Fruit fly (Drosophila melanogaster): ENCODE measurements around the gene Dcr-1.

The Dcr-1 gene

dm6 chr3R:22740930-22741329 lies at the start of gene Dcr-1, which contains the start of gene CG6985:
Gene Dcr-1, minus strand, starts transcription at chr3R:22741091.
Gene CG6985, plus strand, starts transcription at chr3R:22741150.
- TF ChIP-seq Met (GFP tag; optimal IDR thresholded peaks at IDR 0.05) (no peak), CG32006 (GFP tag; optimal IDR thresholded peaks at IDR 0.05) (no peak), Ets96B (tag; optimal IDR thresholded peaks at IDR 0.05) (no peak), CG8119 (GFP tag; IDR thresholded peaks at IDR 0.05) (no peak), Smox (GFP tag; optimal IDR thresholded peaks at IDR 0.05) (no peak), pdm3 (GFP tag; optimal IDR thresholded peaks at IDR 0.05) (no peak), Hr38 (GFP tag; optimal IDR thresholded peaks at IDR 0.05) (no peak), dsx (GFP tag; optimal IDR thresholded peaks at IDR 0.05; ENCODE audit: poor library complexity, severe bottlenecking) (no peak), CG6808 (GFP tag; optimal IDR thresholded peaks at IDR 0.05) (no peak)

dm6 chr3R:22789106-22789505 lies 48.2 kb upstream of the Dcr-1 start:
- TF ChIP-seq CG11902 (GFP tag; optimal IDR thresholded peaks at IDR 0.05): no peak
- TF ChIP-seq CG6792 (GFP tag; optimal IDR thresholded peaks at IDR 0.05): no peak
- TF ChIP-seq CG16779 (tag; optimal IDR thresholded peaks at IDR 0.05): no peak
- TF ChIP-seq Eip75B (GFP tag; optimal IDR thresholded peaks at IDR 0.05): no peak
- no peak for TF ChIP-seq acj6 (GFP tag; optimal IDR thresholded peaks at IDR 0.05)

- TF ChIP-seq CG3919 (GFP tag; optimal IDR thresholded peaks at IDR 0.05) (peak; percentile 79), Eip93F (GFP tag; optimal IDR thresholded peaks at IDR 0.05) (no peak), CG32006 (GFP tag; optimal IDR thresholded peaks at IDR 0.05) (no peak)
Observed at dm6 chr3R:22784674-22785316, 43.9 kb upstream of the Dcr-1 start.

dm6 chr3R:22781412-22781811 lies 40.5 kb upstream of the Dcr-1 start:
- TF ChIP-seq Sox14 (GFP tag; optimal IDR thresholded peaks at IDR 0.05) (peak; percentile 35), Blimp-1 (GFP tag; optimal IDR thresholded peaks at IDR 0.05) (no peak), CG6276 (GFP tag; optimal IDR thresholded peaks at IDR 0.05) (peak; percentile 54), topi (GFP tag; optimal IDR thresholded peaks at IDR 0.05) (peak; percentile 42), CG3919 (GFP tag; optimal IDR thresholded peaks at IDR 0.05) (peak; percentile 42), spab (GFP tag; optimal IDR thresholded peaks at IDR 0.05) (no peak), vri (GFP tag; optimal IDR thresholded peaks at IDR 0.05) (peak; percentile 63), CG11762 (GFP tag; optimal IDR thresholded peaks at IDR 0.05; ENCODE audit: insufficient read depth) (no peak), achi (GFP tag; optimal IDR thresholded peaks at IDR 0.05) (peak; percentile 32), Sox15 (GFP tag; optimal IDR thresholded peaks at IDR 0.05) (no peak), Smox (GFP tag; optimal IDR thresholded peaks at IDR 0.05) (peak; percentile 33), OdsH (GFP tag; optimal IDR thresholded peaks at IDR 0.05) (no peak), Ets21C (GFP tag; optimal IDR thresholded peaks at IDR 0.05) (no peak), CG11902 (GFP tag; optimal IDR thresholded peaks at IDR 0.05) (no peak), CG8319 (GFP tag; optimal IDR thresholded peaks at IDR 0.05) (no peak), dac (GFP tag; optimal IDR thresholded peaks at IDR 0.05) (no peak), Gug (GFP tag; IDR thresholded peaks at IDR 0.05) (peak; percentile 45; the same call in 1 of the 2 replicates), esn (GFP tag; optimal IDR thresholded peaks at IDR 0.05) (peak; percentile 48), Eip75B (GFP tag; optimal IDR thresholded peaks at IDR 0.05) (peak; percentile 6), eg (GFP tag; IDR thresholded peaks at IDR 0.05) (peak; percentile 78; the same call in 2 of the 3 replicates), CG7368 (GFP tag; optimal IDR thresholded peaks at IDR 0.05) (no peak), CG8632 (GFP tag; optimal IDR thresholded peaks at IDR 0.05) (no peak), Hr39 (GFP tag; optimal IDR thresholded peaks at IDR 0.05) (no peak), fd59A (GFP tag; optimal IDR thresholded peaks at IDR 0.05) (no peak), CG6808 (GFP tag; optimal IDR thresholded peaks at IDR 0.05) (no peak), Ets96B (tag; optimal IDR thresholded peaks at IDR 0.05) (peak; percentile 7), svp (GFP tag) (peak; percentile 87), acj6 (GFP tag; optimal IDR thresholded peaks at IDR 0.05) (no peak), CG6854 (GFP tag; optimal IDR thresholded peaks at IDR 0.05) (peak; percentile 58), Hr4 (GFP tag; optimal IDR thresholded peaks at IDR 0.05) (no peak), Eip78C (GFP tag) (peak; percentile 76), Met (GFP tag; optimal IDR thresholded peaks at IDR 0.05) (no peak), CG34406 (GFP tag; optimal IDR thresholded peaks at IDR 0.05) (peak; percentile 16), fd85E (GFP tag; optimal IDR thresholded peaks at IDR 0.05) (peak; percentile 79), Hr38 (GFP tag; optimal IDR thresholded peaks at IDR 0.05) (no peak), net (GFP tag; optimal IDR thresholded peaks at IDR 0.05) (peak; percentile 51), fkh (GFP tag; optimal IDR thresholded peaks at IDR 0.05) (no peak), dsx (GFP tag; optimal IDR thresholded peaks at IDR 0.05; ENCODE audit: poor library complexity, severe bottlenecking) (peak; percentile 71)

Measured in whole organism, prepupa.